Worm (Caenorhabditis elegans) whole organism, mixed stage, embryonic: Measurements from ENCODE around the gene fbxa-5.

Source experiments
- ceh-83 ChIP-seq: fragments of 200-800 bp; sonication (Bioruptor generic); optimal IDR thresholded peaks from 2 replicates; lab custom pipeline; 2018; ENCODE audit warnings: mild to moderate bottlenecking, missing genetic modification characterization, missing compliant biosample characterization
- elt-1 ChIP-seq: sonication (generic microtip); optimal IDR thresholded peaks from 2 replicates; lab custom pipeline; 2017; ENCODE audit warnings: missing genetic modification characterization, mild to moderate bottlenecking, missing compliant biosample characterization, antibody characterized with exemption, moderate library complexity, borderline replicate concordance; ENCODE audit not compliant: insufficient read depth
- elt-3 ChIP-seq: fragments of 150-350 bp; optimal IDR thresholded peaks from 2 replicates; lab custom pipeline; 2014; ENCODE audit warnings: missing biosample characterization, missing genetic modification characterization
- ham-2 ChIP-seq: fragments of 200-800 bp; sonication (Bioruptor generic); optimal IDR thresholded peaks from 2 replicates; lab custom pipeline; 2018; ENCODE audit warnings: mild to moderate bottlenecking, missing genetic modification characterization, missing compliant biosample characterization
- lin-13 ChIP-seq: fragments of 150-350 bp; optimal IDR thresholded peaks from 2 replicates; lab custom pipeline; 2014; ENCODE audit warnings: missing biosample characterization, missing genetic modification characterization
- lin-32 ChIP-seq: fragments of 200-800 bp; sonication (Bioruptor generic); optimal IDR thresholded peaks from 2 replicates; lab custom pipeline; 2018; ENCODE audit warnings: mild to moderate bottlenecking, missing genetic modification characterization, missing compliant biosample characterization
- lsy-2 ChIP-seq: fragments of 150-350 bp; optimal IDR thresholded peaks from 2 replicates; lab custom pipeline; 2014; ENCODE audit warnings: missing biosample characterization, missing genetic modification characterization
- mab-5 ChIP-seq: fragments of 150-350 bp; optimal IDR thresholded peaks from 2 replicates; lab custom pipeline; 2014; ENCODE audit warnings: missing biosample characterization, missing genetic modification characterization
- nhr-12 ChIP-seq: fragments of 150-350 bp; optimal IDR thresholded peaks from 2 replicates; lab custom pipeline; 2014; ENCODE audit warnings: missing biosample characterization, missing genetic modification characterization
- nhr-237 ChIP-seq: fragments of 150-350 bp; optimal IDR thresholded peaks from 2 replicates; lab custom pipeline; 2014; ENCODE audit warnings: missing biosample characterization, missing genetic modification characterization
- unc-62 ChIP-seq: fragments of 150-350 bp; optimal IDR thresholded peaks from 2 replicates; lab custom pipeline; 2014; ENCODE audit warnings: missing biosample characterization, missing genetic modification reagents, missing genetic modification characterization
- zip-8 ChIP-seq: fragments of 150-350 bp; optimal IDR thresholded peaks from 2 replicates; lab custom pipeline; 2014; ENCODE audit warnings: missing biosample characterization, missing genetic modification characterization
- ztf-11 ChIP-seq: fragments of 150-350 bp; optimal IDR thresholded peaks from 2 replicates; lab custom pipeline; 2014; ENCODE audit warnings: missing biosample characterization, missing genetic modification characterization

DNA sequence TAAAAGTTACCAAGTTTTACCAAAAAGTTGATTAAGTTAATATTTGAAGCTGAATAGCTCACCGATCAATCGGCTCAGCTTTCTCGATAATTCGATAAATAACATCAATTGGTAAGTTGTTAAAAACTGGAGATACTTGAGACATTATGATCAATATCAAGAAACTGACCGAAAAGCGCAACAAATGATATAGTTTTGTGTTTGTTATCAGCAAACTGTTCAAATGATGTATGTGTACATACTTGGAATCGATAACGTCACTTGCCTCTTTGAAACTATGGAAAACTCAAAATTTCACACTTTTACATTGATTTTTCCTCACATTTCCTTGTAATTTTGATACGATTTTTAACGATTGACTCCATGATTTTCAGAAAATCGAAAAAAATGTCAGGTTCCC lies 25.1 kb downstream of the fbxa-5 start, which contains the start of the genes fbxa-80 and fbxa-19:
- TF ChIP-seq unc-62 (GFP tag; lab: Kevin White, UChicago) (no peak), ztf-11 (tag; lab: Kevin White, UChicago) (no peak), mab-5 (no peak), lsy-2 (tag; lab: Kevin White, UChicago) (no peak), ceh-83 (GFP tag; lab: Kevin White, UChicago) (no peak), lin-13 (no peak), lin-32 (GFP tag; lab: Kevin White, UChicago) (no peak), nhr-237 (tag; lab: Kevin White, UChicago) (no peak), zip-8 (tag; lab: Kevin White, UChicago) (no peak), nhr-12 (tag; lab: Kevin White, UChicago) (no peak), ham-2 (GFP tag; lab: Kevin White, UChicago) (no peak), elt-3 (tag; lab: Kevin White, UChicago) (no peak), elt-1 (no peak)
